Worm (Caenorhabditis elegans) whole organism, mixed stage, embryonic: Measurements from ENCODE around the gene sta-2.

ENCODE experiments used
- bed-3 ChIP-seq: fragments of 200-800 bp; sonication (Bioruptor generic); optimal IDR thresholded peaks from 3 replicates; lab custom pipeline; 2018; ENCODE audit warnings: mild to moderate bottlenecking, missing genetic modification characterization, moderate library complexity, missing compliant biosample characterization
- ceh-43 ChIP-seq: fragments of 200-800 bp; sonication (Bioruptor generic); optimal IDR thresholded peaks from 2 replicates; lab custom pipeline; 2018; ENCODE audit warnings: mild to moderate bottlenecking, missing genetic modification characterization, moderate library complexity, missing compliant biosample characterization
- cnd-1 ChIP-seq: fragments of 200-800 bp; sonication (Bioruptor generic); optimal IDR thresholded peaks from 2 replicates; lab custom pipeline; 2018; ENCODE audit warnings: mild to moderate bottlenecking, missing genetic modification characterization, missing compliant biosample characterization
- drap-1 ChIP-seq: fragments of 200-800 bp; sonication (Bioruptor generic); optimal IDR thresholded peaks from 3 replicates; lab custom pipeline; 2018; ENCODE audit warnings: mild to moderate bottlenecking, missing genetic modification characterization, missing compliant biosample characterization
- elt-3 ChIP-seq: fragments of 150-350 bp; optimal IDR thresholded peaks from 2 replicates; lab custom pipeline; 2014; ENCODE audit warnings: missing biosample characterization, missing genetic modification characterization
- flh-1 ChIP-seq: fragments of 200-800 bp; sonication (Bioruptor generic); optimal IDR thresholded peaks from 2 replicates; lab custom pipeline; 2018; ENCODE audit warnings: mild to moderate bottlenecking, missing genetic modification characterization, moderate library complexity, missing compliant biosample characterization
- ham-2 ChIP-seq: fragments of 200-800 bp; sonication (Bioruptor generic); optimal IDR thresholded peaks from 2 replicates; lab custom pipeline; 2018; ENCODE audit warnings: mild to moderate bottlenecking, missing genetic modification characterization, missing compliant biosample characterization
- hlh-1 ChIP-seq: fragments of 150-350 bp; optimal IDR thresholded peaks from 2 replicates; lab custom pipeline; 2014; ENCODE audit warnings: missing biosample characterization, missing genetic modification reagents, missing genetic modification characterization
- lsy-2 ChIP-seq: fragments of 150-350 bp; optimal IDR thresholded peaks from 2 replicates; lab custom pipeline; 2014; ENCODE audit warnings: missing biosample characterization, missing genetic modification characterization
- mep-1 ChIP-seq: fragments of 150-350 bp; optimal IDR thresholded peaks from 2 replicates; lab custom pipeline; 2017; ENCODE audit warnings: missing biosample characterization, missing genetic modification reagents, missing genetic modification characterization, inconsistent platforms
- nhr-12 ChIP-seq: fragments of 150-350 bp; optimal IDR thresholded peaks from 2 replicates; lab custom pipeline; 2014; ENCODE audit warnings: missing biosample characterization, missing genetic modification characterization
- nhr-2 ChIP-seq: fragments of 150-350 bp; optimal IDR thresholded peaks from 2 replicates; lab custom pipeline; 2014; ENCODE audit warnings: missing biosample characterization, missing genetic modification characterization
- nhr-28 ChIP-seq: fragments of 150-350 bp; optimal IDR thresholded peaks from 2 replicates; lab custom pipeline; 2014; ENCODE audit warnings: missing biosample characterization, missing genetic modification characterization
- nhr-76 ChIP-seq: sonication (generic microtip); optimal IDR thresholded peaks from 2 replicates; lab custom pipeline; 2017; ENCODE audit warnings: missing biosample characterization, missing genetic modification characterization
- pha-4 ChIP-seq: fragments of 150-350 bp; optimal IDR thresholded peaks from 2 replicates; lab custom pipeline; 2018; ENCODE audit warnings: missing biosample characterization, missing genetic modification reagents, missing genetic modification characterization
- sem-2 ChIP-seq: fragments of 200-800 bp; sonication (Bioruptor generic); optimal IDR thresholded peaks from 2 replicates; lab custom pipeline; 2018; ENCODE audit warnings: mild to moderate bottlenecking, missing genetic modification characterization, missing compliant biosample characterization
- tbx-8 ChIP-seq: fragments of 200-800 bp; sonication (Bioruptor generic); optimal IDR thresholded peaks from 2 replicates; lab custom pipeline; 2018; ENCODE audit warnings: mild to moderate bottlenecking, missing genetic modification characterization, moderate library complexity, missing compliant biosample characterization
- unc-120 ChIP-seq: sonication (generic microtip); optimal IDR thresholded peaks from 2 replicates; lab custom pipeline; 2017; ENCODE audit warnings: missing genetic modification characterization, missing compliant biosample characterization; ENCODE audit not compliant: poor library complexity, severe bottlenecking
- unc-39 ChIP-seq: fragments of 150-350 bp; optimal IDR thresholded peaks from 2 replicates; lab custom pipeline; 2014; ENCODE audit warnings: missing biosample characterization, missing genetic modification characterization

The sta-2 gene

ce11 chrV:9789657-9790261 is 48.8 kb downstream of the sta-2 start, which contains the start of gene ztf-7 (continued):
- TF ChIP-seq mep-1 = peak; percentile 92
- peak; percentile 84 for TF ChIP-seq pha-4 (tag; lab: Kevin White, UChicago)
- TF ChIP-seq tbx-8 (GFP tag; lab: Kevin White, UChicago) = no peak
- no peak for TF ChIP-seq lsy-2
- TF ChIP-seq cnd-1 (tag; lab: Kevin White, UChicago) = no peak
- no peak for TF ChIP-seq unc-120 (tag; lab: Kevin White, UChicago)
- TF ChIP-seq nhr-2 (tag; lab: Kevin White, UChicago) = no peak

- TF ChIP-seq hlh-1 (tag; lab: Kevin White, UChicago) (no peak), nhr-2 (tag; lab: Kevin White, UChicago) (no peak), nhr-76 (tag; lab: Kevin White, UChicago) (no peak), nhr-28 (tag; lab: Kevin White, UChicago) (no peak), ceh-43 (GFP tag; lab: Kevin White, UChicago) (no peak), ham-2 (GFP tag; lab: Kevin White, UChicago) (no peak), drap-1 (no peak), flh-1 (GFP tag; lab: Kevin White, UChicago) (no peak), pha-4 (tag; lab: Kevin White, UChicago) (no peak), elt-3 (tag; lab: Kevin White, UChicago) (no peak), nhr-12 (tag; lab: Kevin White, UChicago) (no peak), bed-3 (GFP tag; lab: Kevin White, UChicago) (no peak), sem-2 (no peak), unc-39 (tag; lab: Kevin White, UChicago) (no peak)
Observed at ce11 chrV:9791332-9791731, 50.3 kb downstream of the sta-2 start, which contains the start of gene lipl-2. Gene lipl-2, plus strand, starts transcription at chrV:9791567.
